Worm (Caenorhabditis elegans) whole organism, L3 larva: ENCODE measurements around the gene Y4C6B.1.

Experiments
- R02D3.7 ChIP-seq: fragments of 150-350 bp; optimal IDR thresholded peaks from 2 replicates; lab custom pipeline; 2014; ENCODE audit warnings: missing biosample characterization, missing genetic modification characterization
- ZK546.5 ChIP-seq: sonication (generic microtip); optimal IDR thresholded peaks from 2 replicates; lab custom pipeline; 2017; ENCODE audit warnings: missing biosample characterization, missing genetic modification characterization
- aly-2 ChIP-seq: fragments of 150-350 bp; optimal IDR thresholded peaks from 2 replicates; lab custom pipeline; 2014; ENCODE audit warnings: missing biosample characterization, missing genetic modification characterization
- ama-1 ChIP-seq: fragments of 150-350 bp; optimal IDR thresholded peaks from 2 replicates; lab custom pipeline; 2018
- ceh-16 ChIP-seq: sonication (generic microtip); optimal IDR thresholded peaks from 2 replicates; lab custom pipeline; 2017; ENCODE audit warnings: missing biosample characterization, missing genetic modification characterization
- ceh-28 ChIP-seq: fragments of 150-350 bp; optimal IDR thresholded peaks from 2 replicates; lab custom pipeline; 2014; ENCODE audit warnings: missing biosample characterization, missing genetic modification reagents, missing genetic modification characterization
- ceh-82 ChIP-seq: fragments of 150-350 bp; optimal IDR thresholded peaks from 2 replicates; lab custom pipeline; 2014; ENCODE audit warnings: missing biosample characterization, missing genetic modification characterization
- ceh-9 ChIP-seq: sonication (generic microtip); optimal IDR thresholded peaks from 2 replicates; lab custom pipeline; 2018; ENCODE audit warnings: missing biosample characterization, missing genetic modification characterization
- daf-12 ChIP-seq: fragments of 150-350 bp; optimal IDR thresholded peaks from 2 replicates; lab custom pipeline; 2014; ENCODE audit warnings: missing biosample characterization, missing genetic modification reagents, missing genetic modification characterization
- egl-27 ChIP-seq: sonication (generic microtip); optimal IDR thresholded peaks from 4 replicates; lab custom pipeline; 2017; ENCODE audit warnings: missing biosample characterization, missing genetic modification reagents, missing genetic modification characterization
- egl-5 ChIP-seq: fragments of 150-350 bp; optimal IDR thresholded peaks from 2 replicates; lab custom pipeline; 2017; ENCODE audit warnings: missing biosample characterization, missing genetic modification reagents, missing genetic modification characterization, inconsistent platforms
- elt-1 ChIP-seq: fragments of 150-350 bp; optimal IDR thresholded peaks from 2 replicates; lab custom pipeline; 2014; ENCODE audit warnings: missing biosample characterization, missing genetic modification characterization
- elt-2 ChIP-seq: sonication (generic microtip); optimal IDR thresholded peaks from 2 replicates; lab custom pipeline; 2016; ENCODE audit warnings: missing genetic modification reagents, mild to moderate bottlenecking, missing genetic modification characterization, missing compliant biosample characterization
- elt-3 ChIP-seq, 3 experiments: fragments of 150-350 bp in 1 of 3; sonication (generic microtip) in 2 of 3; optimal IDR thresholded peaks; 2 replicates in 2 of 3; 4 replicates in 1 of 3; lab custom pipeline; 2014 to 2017; ENCODE audit warnings: missing biosample characterization in 3 of 3, missing genetic modification characterization in 3 of 3
- eor-1 ChIP-seq, 2 experiments: fragments of 150-350 bp; optimal IDR thresholded peaks; 2 replicates each; lab custom pipeline; 2014 to 2018; ENCODE audit warnings: missing biosample characterization in 2 of 2, missing genetic modification characterization in 2 of 2
- fkh-2 ChIP-seq: fragments of 150-350 bp; optimal IDR thresholded peaks from 2 replicates; lab custom pipeline; 2014; ENCODE audit warnings: missing biosample characterization, missing genetic modification reagents, missing genetic modification characterization
- fos-1 ChIP-seq: fragments of 150-350 bp; optimal IDR thresholded peaks from 2 replicates; lab custom pipeline; 2014; ENCODE audit warnings: missing biosample characterization, missing genetic modification characterization
- hmg-11 ChIP-seq: sonication (generic microtip); optimal IDR thresholded peaks from 2 replicates; lab custom pipeline; 2016; ENCODE audit warnings: missing genetic modification characterization, missing compliant biosample characterization
- jun-1 ChIP-seq: fragments of 150-350 bp; optimal IDR thresholded peaks from 2 replicates; lab custom pipeline; 2014; ENCODE audit warnings: missing biosample characterization, missing genetic modification reagents, missing genetic modification characterization
- lin-15B ChIP-seq: fragments of 150-350 bp; optimal IDR thresholded peaks from 2 replicates; lab custom pipeline; 2014; ENCODE audit warnings: missing biosample characterization, missing genetic modification characterization
- lin-39 ChIP-seq: fragments of 150-350 bp; optimal IDR thresholded peaks from 2 replicates; lab custom pipeline; 2018; ENCODE audit warnings: missing biosample characterization, missing genetic modification reagents, missing genetic modification characterization
- lsy-12 ChIP-seq: sonication (generic microtip); optimal IDR thresholded peaks from 2 replicates; lab custom pipeline; 2016; ENCODE audit warnings: mild to moderate bottlenecking, missing genetic modification characterization, missing compliant biosample characterization
- mdl-1 ChIP-seq: fragments of 150-350 bp; optimal IDR thresholded peaks from 2 replicates; lab custom pipeline; 2014; ENCODE audit warnings: missing biosample characterization, missing genetic modification characterization
- nfya-1 ChIP-seq: sonication (generic microtip); optimal IDR thresholded peaks from 2 replicates; lab custom pipeline; 2017; ENCODE audit warnings: missing genetic modification characterization, mild to moderate bottlenecking, missing compliant biosample characterization, antibody characterized with exemption, moderate library complexity; ENCODE audit not compliant: insufficient read depth
- nhr-11 ChIP-seq: fragments of 150-350 bp; optimal IDR thresholded peaks from 2 replicates; lab custom pipeline; 2014; ENCODE audit warnings: missing biosample characterization, missing genetic modification characterization
- nhr-12 ChIP-seq: fragments of 150-350 bp; optimal IDR thresholded peaks from 2 replicates; lab custom pipeline; 2014; ENCODE audit warnings: missing biosample characterization, missing genetic modification characterization
- nhr-23 ChIP-seq: fragments of 150-350 bp; optimal IDR thresholded peaks from 2 replicates; lab custom pipeline; 2014; ENCODE audit warnings: missing biosample characterization, missing genetic modification reagents, missing genetic modification characterization
- nhr-237 ChIP-seq: fragments of 150-350 bp; optimal IDR thresholded peaks from 2 replicates; lab custom pipeline; 2014; ENCODE audit warnings: missing biosample characterization, missing genetic modification characterization
- nhr-25 ChIP-seq: sonication (generic microtip); optimal IDR thresholded peaks from 2 replicates; lab custom pipeline; 2017; ENCODE audit warnings: missing biosample characterization, missing genetic modification characterization
- nhr-28 ChIP-seq: fragments of 150-350 bp; optimal IDR thresholded peaks from 2 replicates; lab custom pipeline; 2014; ENCODE audit warnings: missing biosample characterization, missing genetic modification characterization
- nhr-43 ChIP-seq: sonication (generic microtip); optimal IDR thresholded peaks from 2 replicates; lab custom pipeline; 2016; ENCODE audit warnings: mild to moderate bottlenecking, missing genetic modification characterization, missing compliant biosample characterization; ENCODE audit not compliant: poor library complexity, severe bottlenecking
- nhr-67 ChIP-seq: fragments of 150-350 bp; optimal IDR thresholded peaks from 2 replicates; lab custom pipeline; 2014; ENCODE audit warnings: missing biosample characterization, missing genetic modification characterization
- nhr-76 ChIP-seq: fragments of 150-350 bp; sonication (generic microtip); optimal IDR thresholded peaks from 5 replicates; lab custom pipeline; 2014; ENCODE audit warnings: missing biosample characterization, missing genetic modification characterization
- nhr-77 ChIP-seq: fragments of 150-350 bp; optimal IDR thresholded peaks from 2 replicates; lab custom pipeline; 2014; ENCODE audit warnings: missing biosample characterization, missing genetic modification characterization
- pha-4 ChIP-seq: fragments of 150-350 bp; optimal IDR thresholded peaks from 2 replicates; lab custom pipeline; 2014; ENCODE audit warnings: missing biosample characterization, missing genetic modification reagents, missing genetic modification characterization
- pqm-1 ChIP-seq: fragments of 150-350 bp; optimal IDR thresholded peaks from 2 replicates; lab custom pipeline; 2017; ENCODE audit warnings: missing biosample characterization, missing genetic modification characterization, inconsistent platforms
- sea-2 ChIP-seq: fragments of 150-350 bp; sonication (generic microtip); optimal IDR thresholded peaks from 4 replicates; lab custom pipeline; 2014; ENCODE audit warnings: missing biosample characterization, missing genetic modification reagents, missing genetic modification characterization
- skn-1 ChIP-seq: fragments of 150-350 bp; optimal IDR thresholded peaks from 2 replicates; lab custom pipeline; 2014; ENCODE audit warnings: missing biosample characterization, missing genetic modification characterization
- snpc-4 ChIP-seq: fragments of 150-350 bp; optimal IDR thresholded peaks from 2 replicates; lab custom pipeline; 2014; ENCODE audit warnings: missing biosample characterization, missing genetic modification characterization
- tbx-2 ChIP-seq: sonication (generic microtip); optimal IDR thresholded peaks from 2 replicates; lab custom pipeline; 2016; ENCODE audit warnings: mild to moderate bottlenecking, missing genetic modification characterization, missing compliant biosample characterization
- unc-39 ChIP-seq: sonication (generic microtip); optimal IDR thresholded peaks from 4 replicates; lab custom pipeline; 2017; ENCODE audit warnings: missing biosample characterization, missing genetic modification characterization
- zag-1 ChIP-seq: fragments of 150-350 bp; optimal IDR thresholded peaks from 2 replicates; lab custom pipeline; 2014; ENCODE audit warnings: missing biosample characterization, missing genetic modification characterization
- ztf-4 ChIP-seq: fragments of 150-350 bp; optimal IDR thresholded peaks from 2 replicates; lab custom pipeline; 2014; ENCODE audit warnings: missing biosample characterization, missing genetic modification characterization

Gene Y4C6B.1

ce11 chrIV:5317106-5317505 is 37.2 kb upstream of the Y4C6B.1 start (continued):
- TF ChIP-seq elt-3 (tag; optimal IDR thresholded peaks at IDR 0.05; lab: Kevin White, UChicago) (no peak), skn-1 (no peak), ceh-82 (tag; lab: Kevin White, UChicago) (no peak), daf-12 (tag; lab: Kevin White, UChicago) (no peak), ZK546.5 (no peak), egl-5 (no peak), nhr-43 (tag; lab: Kevin White, UChicago) (peak; percentile 54), nhr-77 (tag; lab: Kevin White, UChicago) (no peak), nhr-237 (tag; lab: Kevin White, UChicago) (no peak), nhr-76 (tag; lab: Kevin White, UChicago) (no peak), zag-1 (tag; lab: Kevin White, UChicago) (no peak), nhr-25 (peak; percentile 35), lin-39 (no peak)

DNA sequence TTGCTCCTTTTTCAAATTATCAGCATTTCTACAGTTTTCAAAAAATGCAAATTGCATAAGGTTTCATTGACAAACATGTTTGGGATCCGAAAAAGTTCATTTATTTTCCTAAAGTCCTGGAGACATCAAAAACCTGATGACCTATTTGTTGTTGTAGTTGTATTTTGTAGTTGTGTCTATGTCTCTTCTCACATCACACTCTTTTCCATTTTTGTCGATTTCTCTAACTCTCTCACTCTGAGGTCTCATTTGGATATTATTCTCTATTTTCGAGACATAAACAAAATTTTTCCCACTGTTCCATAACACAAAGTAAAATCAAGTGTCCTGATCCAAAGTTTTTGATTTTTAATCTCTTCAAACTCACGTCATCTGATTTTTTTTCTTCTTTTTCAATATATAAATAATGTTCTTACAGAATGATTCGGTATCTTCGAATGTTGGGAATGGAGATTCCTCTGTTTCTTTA is 35.4 kb upstream of the Y4C6B.1 start, which contains the start of gene slc-46A:
TSS of gene slc-46A (plus strand) at position 419 of the 469 bp plus-strand sequence.
- peak; percentile 13 for TF ChIP-seq nfya-1
- TF ChIP-seq nhr-23, result peak; percentile 59
- no peak for TF ChIP-seq nhr-43 (tag; lab: Kevin White, UChicago)
- no peak for TF ChIP-seq nhr-67 (tag; lab: Kevin White, UChicago)
- TF ChIP-seq elt-2 (tag; lab: Kevin White, UChicago), result peak; percentile 50
- TF ChIP-seq skn-1, result no peak
- peak; percentile 48 for TF ChIP-seq snpc-4 (tag; lab: Kevin White, UChicago)
- TF ChIP-seq ztf-4 (tag; lab: Kevin White, UChicago), result no peak

- no peak for TF ChIP-seq pha-4 (tag; lab: Kevin White, UChicago)
- TF ChIP-seq ceh-28 (tag; lab: Kevin White, UChicago), result no peak
- no peak for TF ChIP-seq unc-39 (tag; lab: Kevin White, UChicago)
- no peak for TF ChIP-seq ceh-82 (tag; lab: Kevin White, UChicago)
- TF ChIP-seq skn-1, result no peak
- TF ChIP-seq tbx-2 (tag; lab: Kevin White, UChicago), result no peak
- TF ChIP-seq lsy-12 (tag; lab: Kevin White, UChicago), result no peak
- TF ChIP-seq ceh-16, result no peak
- TF ChIP-seq nhr-77 (tag; lab: Kevin White, UChicago), result no peak
- no peak for TF ChIP-seq nhr-23
- TF ChIP-seq mdl-1, result no peak
- no peak for TF ChIP-seq nhr-76 (tag; lab: Kevin White, UChicago)
- TF ChIP-seq egl-5, result no peak
- no peak for TF ChIP-seq elt-2 (tag; lab: Kevin White, UChicago)
These were observed 28.1 kb upstream of the Y4C6B.1 start, which contains the start of gene Y4C6B.4 for ce11 chrIV:5326144-5326543. Y4C6B.4 (plus strand) TSS chrIV:5326444.

DNA sequence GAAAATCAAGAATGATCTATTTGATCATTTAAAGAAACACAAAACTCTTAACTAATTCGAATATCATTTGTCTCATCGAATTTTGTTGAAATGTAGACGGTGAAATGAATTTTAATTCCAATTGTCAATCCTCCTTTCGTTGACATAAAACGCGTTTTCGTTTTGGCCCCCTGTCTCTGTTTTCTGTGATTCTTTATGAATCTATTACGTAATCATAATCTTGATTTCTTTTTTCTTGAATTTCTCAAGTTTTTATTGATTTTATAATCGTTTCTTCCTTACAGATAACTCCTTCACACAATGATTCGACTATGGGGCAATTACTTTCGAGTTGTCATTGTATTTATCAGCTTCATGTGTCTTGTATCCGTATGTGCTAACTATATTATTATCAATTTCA is 22.1 kb upstream of the Y4C6B.1 start, which contains the start of gene Y4C6B.3:
TSS of gene Y4C6B.3 (plus strand) at position 301 of the 400 bp plus-strand sequence.
- TF ChIP-seq nhr-43 (tag; lab: Kevin White, UChicago) (no peak), nhr-28 (tag; lab: Kevin White, UChicago) (no peak), nhr-23 (no peak), elt-3 (tag; optimal IDR thresholded peaks at IDR 0.05; lab: Kevin White, UChicago) (no peak), R02D3.7 (tag; lab: Kevin White, UChicago) (no peak), nhr-77 (tag; lab: Kevin White, UChicago) (no peak), lin-15B (tag; lab: Kevin White, UChicago) (no peak), ceh-9 (tag; lab: Kevin White, UChicago) (no peak), pha-4 (tag; lab: Kevin White, UChicago) (no peak), egl-27 (tag; lab: Kevin White, UChicago) (no peak), pqm-1 (tag; lab: Kevin White, UChicago) (no peak), nhr-11 (tag; lab: Kevin White, UChicago) (no peak), ceh-82 (tag; lab: Kevin White, UChicago) (no peak), hmg-11 (tag; lab: Kevin White, UChicago) (no peak)

DNA sequence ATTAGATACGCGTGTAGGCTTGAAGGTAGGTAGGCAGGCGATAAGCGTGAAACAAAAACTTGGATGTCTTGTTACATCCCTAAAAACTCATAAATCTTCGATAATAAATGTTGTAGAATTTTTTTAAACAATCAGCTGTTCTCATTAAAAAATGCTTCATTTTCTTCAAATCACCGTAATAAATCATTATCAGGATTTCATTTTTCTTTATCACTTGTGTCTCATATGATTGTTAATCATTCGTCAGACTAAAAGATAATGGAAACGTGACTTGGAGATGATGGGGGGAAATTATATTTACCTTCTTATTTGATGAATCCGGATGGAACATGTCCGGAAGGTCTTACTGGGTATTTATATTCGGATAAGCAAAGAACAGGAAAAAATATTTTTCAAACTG is 20.8 kb upstream of the Y4C6B.1 start:
- no peak for TF ChIP-seq ceh-82 (tag; lab: Kevin White, UChicago)
- TF ChIP-seq R02D3.7 (tag; lab: Kevin White, UChicago), result no peak
- no peak for TF ChIP-seq jun-1 (tag; lab: Kevin White, UChicago)
- TF ChIP-seq pha-4 (tag; lab: Kevin White, UChicago), result no peak
- no peak for TF ChIP-seq nhr-23
- no peak for TF ChIP-seq egl-5
- TF ChIP-seq nhr-237 (tag; lab: Kevin White, UChicago), result no peak
- TF ChIP-seq eor-1 (tag; optimal IDR thresholded peaks at IDR 0.05; lab: Kevin White, UChicago), result no peak
- TF ChIP-seq nhr-12 (tag; lab: Kevin White, UChicago), result no peak
- no peak for TF ChIP-seq sea-2 (GFP tag; lab: Kevin White, UChicago)
- no peak for TF ChIP-seq fos-1 (tag; lab: Kevin White, UChicago)
- TF ChIP-seq elt-1 (tag; lab: Kevin White, UChicago), result no peak
- no peak for TF ChIP-seq unc-39 (tag; lab: Kevin White, UChicago)
- no peak for TF ChIP-seq nhr-43 (tag; lab: Kevin White, UChicago)
- TF ChIP-seq aly-2, result no peak
- no peak for TF ChIP-seq elt-3 (tag; optimal IDR thresholded peaks at IDR 0.05; lab: Kevin White, UChicago)
- TF ChIP-seq ZK546.5, result no peak
- no peak for TF ChIP-seq fkh-2 (tag; lab: Kevin White, UChicago)
- no peak for TF ChIP-seq ama-1 (lab: Kevin White, UChicago)
